Worm (Caenorhabditis elegans) whole organism, L4 larva: ENCODE data around the gene ZK380.4.

Source experiments
- F26F4.8 ChIP-seq: fragments of 200-800 bp; sonication (Bioruptor generic); conservative IDR thresholded peaks from 2 replicates; pipeline ENCODE4 v1.3.6; 2022; ENCODE audit warnings: missing genetic modification characterization, missing compliant biosample characterization
- Y75B8A.6 ChIP-seq: fragments of 200-800 bp; sonication (Bioruptor generic); IDR thresholded peaks from 2 replicates; pipeline ENCODE4 v1.3.6; 2022; ENCODE audit warnings: missing genetic modification reagents, missing genetic modification characterization, missing compliant biosample characterization
- ama-1 ChIP-seq: fragments of 150-350 bp; optimal IDR thresholded peaks from 2 replicates; lab custom pipeline; 2014; ENCODE audit warnings: inconsistent platforms, mixed read lengths
- ces-1 ChIP-seq: fragments of 150-350 bp; sonication (generic microtip); optimal IDR thresholded peaks from 4 replicates; lab custom pipeline; 2014; ENCODE audit warnings: missing biosample characterization, missing genetic modification reagents, missing genetic modification characterization
- dmd-6 ChIP-seq: fragments of 200-800 bp; sonication (Bioruptor generic); IDR thresholded peaks from 2 replicates; pipeline ENCODE4 v1.3.6; 2022; ENCODE audit warnings: missing genetic modification reagents, missing genetic modification characterization, missing compliant biosample characterization
- fkh-10 ChIP-seq: fragments of 150-350 bp; optimal IDR thresholded peaks from 2 replicates; lab custom pipeline; 2014; ENCODE audit warnings: missing biosample characterization, missing genetic modification reagents, missing genetic modification characterization
- lin-1 ChIP-seq: fragments of 200-800 bp; sonication (Bioruptor generic); IDR thresholded peaks from 2 replicates; pipeline ENCODE4 v1.3.6; 2022; ENCODE audit warnings: missing genetic modification reagents, missing genetic modification characterization, missing compliant biosample characterization
- mdl-1 ChIP-seq, 2 experiments: fragments of 150-350 bp in 1 of 2; sonication (generic microtip) in 1 of 2; optimal IDR thresholded peaks; 2 replicates each; lab custom pipeline; 2014 to 2017; ENCODE audit warnings: missing biosample characterization in 2 of 2, missing genetic modification characterization in 2 of 2
- nhr-111 ChIP-seq: fragments of 200-800 bp; sonication (Bioruptor generic); optimal IDR thresholded peaks from 2 replicates; lab custom pipeline; 2018; ENCODE audit warnings: mild to moderate bottlenecking, missing genetic modification characterization, missing compliant biosample characterization
- nhr-28 ChIP-seq: fragments of 150-350 bp; optimal IDR thresholded peaks from 2 replicates; lab custom pipeline; 2014; ENCODE audit warnings: missing biosample characterization, missing genetic modification characterization
- pha-4 ChIP-seq, 2 experiments: fragments of 150-350 bp in 1 of 2; fragments of 200-800 bp in 1 of 2; sonication (Bioruptor generic) in 1 of 2; IDR thresholded peaks in 1 of 2; optimal IDR thresholded peaks in 1 of 2; 2 replicates each; pipeline versions ENCODE4 v1.3.6 to Lab custom; 2014 to 2022; ENCODE audit warnings: missing genetic modification characterization in 2 of 2, missing genetic modification reagents in 2 of 2, missing biosample characterization in 1 of 2, missing compliant biosample characterization in 1 of 2
- php-3 ChIP-seq: fragments of 200-800 bp; sonication (Bioruptor generic); IDR thresholded peaks from 2 replicates; pipeline ENCODE4 v1.3.6; 2022; ENCODE audit warnings: missing genetic modification reagents, missing genetic modification characterization, missing compliant biosample characterization
- pqm-1 ChIP-seq: sonication (generic microtip); optimal IDR thresholded peaks from 2 replicates; lab custom pipeline; 2017; ENCODE audit warnings: missing biosample characterization, missing genetic modification characterization
- set-16 ChIP-seq: fragments of 200-800 bp; sonication (Bioruptor generic); IDR thresholded peaks from 2 replicates; pipeline ENCODE4 v1.3.6; 2022; ENCODE audit warnings: missing genetic modification reagents, missing genetic modification characterization, missing compliant biosample characterization
- unc-62 ChIP-seq, 3 experiments: fragments of 150-350 bp in 1 of 3; sonication (generic microtip); optimal IDR thresholded peaks in 2 of 3; peaks in 1 of 3; 1 replicate in 1 of 3; 2 replicates in 2 of 3; lab custom pipeline; 2014 to 2017; ENCODE audit warnings: missing biosample characterization in 3 of 3, missing genetic modification characterization in 3 of 3, missing genetic modification reagents in 3 of 3, missing genotype in 1 of 3
- ztf-7 ChIP-seq: fragments of 150-350 bp; optimal IDR thresholded peaks from 2 replicates; lab custom pipeline; 2014; ENCODE audit warnings: missing biosample characterization, missing genetic modification characterization

The ZK380.4 gene

ce11 chrX:1603709-1604108 is 48.1 kb downstream of the ZK380.4 start:
- peak; percentile 74 for TF ChIP-seq pqm-1
- TF ChIP-seq nhr-28 (tag; lab: Kevin White, UChicago): peak; percentile 19
- no peak for TF ChIP-seq lin-1 (GFP tag; lab: Robert Waterston, UW)
- peak; percentile 36 for TF ChIP-seq dmd-6 (GFP tag; lab: Robert Waterston, UW)
- TF ChIP-seq php-3 (GFP tag; lab: Robert Waterston, UW): 0 out of 2 replicates have a peak, but pooled peaks have one; percentile 20

- TF ChIP-seq fkh-10 (GFP tag; lab: Kevin White, UChicago) (no peak), mdl-1 (tag; optimal IDR thresholded peaks at IDR 0.05; lab: Kevin White, UChicago) (no peak), set-16 (GFP tag; lab: Robert Waterston, UW) (peak; percentile 84), ztf-7 (tag; lab: Kevin White, UChicago) (no peak), pha-4 (GFP tag; IDR thresholded peaks at IDR 0.05; lab: Robert Waterston, UW) (peak; percentile 25; the same call in 1 of the 2 replicates), pha-4 (tag; optimal IDR thresholded peaks at IDR 0.05; lab: Kevin White, UChicago) (no peak)
Observed at ce11 chrX:1603027-1603426, 48.8 kb downstream of the ZK380.4 start.

- 0 out of 2 replicates have a peak, but pooled peaks have one; percentile 3 for TF ChIP-seq set-16 (GFP tag; lab: Robert Waterston, UW)
- TF ChIP-seq nhr-111 (GFP tag; lab: Kevin White, UChicago): peak; percentile 1
- TF ChIP-seq Y75B8A.6 (GFP tag; lab: Robert Waterston, UW): no peak
- TF ChIP-seq, all 104 proteins: peak for 2
Observed at ce11 chrX:1602548-1602947, 49.2 kb downstream of the ZK380.4 start.

ce11 chrX:1601563-1601962 is 50.2 kb downstream of the ZK380.4 start:
- TF ChIP-seq mdl-1 (tag; optimal IDR thresholded peaks at IDR 0.05; lab: Kevin White, UChicago) (no peak), unc-62 (GFP tag; optimal IDR thresholded peaks at IDR 0.05 in 1 of 2; lab: Kevin White, UChicago) (peak in 1 of 2 experiments; percentile 52), unc-62 (tag; optimal IDR thresholded peaks at IDR 0.05; lab: Kevin White, UChicago) (no peak), ama-1 (no peak), ces-1 (GFP tag; lab: Kevin White, UChicago) (peak; percentile 35), F26F4.8 (GFP tag; lab: Robert Waterston, UW) (no peak)
